Fruit fly (Drosophila melanogaster): ENCODE measurements around the gene CG14937.

Gene CG14937

DNA sequence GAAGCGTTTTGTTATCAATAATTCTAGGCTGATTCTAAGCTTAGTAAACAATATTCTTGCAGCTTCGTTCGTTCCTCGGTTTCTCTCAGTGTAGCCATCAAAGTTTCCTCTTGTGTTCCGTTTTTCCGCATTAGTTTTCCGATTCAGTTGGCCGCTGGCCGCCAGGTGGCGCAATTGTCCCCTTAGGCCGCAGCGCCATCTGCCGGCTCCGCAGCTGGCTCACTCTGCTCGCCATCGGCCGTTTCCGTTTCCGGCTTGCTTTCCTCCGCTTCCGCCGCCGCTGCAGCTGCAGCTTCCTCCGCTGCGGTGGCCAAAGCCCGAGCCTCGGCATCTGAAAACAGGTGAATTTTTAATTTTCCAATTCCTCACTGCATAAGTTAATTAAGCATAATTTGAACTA, 22.5 kb upstream of the CG14937 start (continued):
- TF ChIP-seq CG17912 (GFP tag; optimal IDR thresholded peaks at IDR 0.05) (peak; percentile 95), CG30431 (GFP tag; optimal IDR thresholded peaks at IDR 0.05) (peak; percentile 98), CG13775 (GFP tag; optimal IDR thresholded peaks at IDR 0.05) (peak; percentile 95), luna (GFP tag; optimal IDR thresholded peaks at IDR 0.05) (peak; percentile 80), Lpt (GFP tag; optimal IDR thresholded peaks at IDR 0.05) (no peak), zfh2 (GFP tag; optimal IDR thresholded peaks at IDR 0.05) (no peak), CG10565 (GFP tag; optimal IDR thresholded peaks at IDR 0.05) (peak; percentile 79), hth (optimal IDR thresholded peaks at IDR 0.05) (no peak), kni (GFP tag; optimal IDR thresholded peaks at IDR 0.05) (peak; percentile 96), knrl (GFP tag; IDR thresholded peaks at IDR 0.05; ENCODE audit: partially characterized antibody) (0 out of 3 replicates have a peak, but pooled peaks have one; percentile 7), CG6765 (GFP tag; optimal IDR thresholded peaks at IDR 0.05) (peak; percentile 98), CG8089 (GFP tag; optimal IDR thresholded peaks at IDR 0.05) (peak; percentile 98), gcm (GFP tag; optimal IDR thresholded peaks at IDR 0.05) (peak; percentile 91), HLH54F (GFP tag; optimal IDR thresholded peaks at IDR 0.05) (peak; percentile 76), rib (GFP tag; IDR thresholded peaks at IDR 0.05) (0 out of 2 replicates have a peak, but pooled peaks have one; percentile 19), CG11723 (GFP tag; optimal IDR thresholded peaks at IDR 0.05) (peak; percentile 97), CG9437 (GFP tag; optimal IDR thresholded peaks at IDR 0.05) (peak; percentile 87), sc (optimal IDR thresholded peaks at IDR 0.05) (no peak), sc (GFP tag; optimal IDR thresholded peaks at IDR 0.05) (peak; percentile 97), sna (GFP tag; IDR thresholded peaks at IDR 0.05; ENCODE audit: partially characterized antibody) (no peak), dmrt99B (tag; optimal IDR thresholded peaks at IDR 0.05) (peak; percentile 87), CG3407 (GFP tag; optimal IDR thresholded peaks at IDR 0.05) (peak; percentile 95), lmd (GFP tag; IDR thresholded peaks at IDR 0.05) (peak; percentile 78), gro (GFP tag; optimal IDR thresholded peaks at IDR 0.05) (peak; percentile 74), tll (GFP tag; optimal IDR thresholded peaks at IDR 0.05) (peak in 1 of 2 experiments; percentile 59), CG34224 (GFP tag; IDR thresholded peaks at IDR 0.05; ENCODE audit: partially characterized antibody) (no peak), salm (tag; optimal IDR thresholded peaks at IDR 0.05) (peak; percentile 75), CG3065 (GFP tag; optimal IDR thresholded peaks at IDR 0.05) (peak; percentile 92), CG10209 (GFP tag; optimal IDR thresholded peaks at IDR 0.05) (peak; percentile 95), HmgZ (tag; optimal IDR thresholded peaks at IDR 0.05) (peak; percentile 58), CG33557 (GFP tag; optimal IDR thresholded peaks at IDR 0.05) (peak; percentile 96), B-H1 (GFP tag; IDR thresholded peaks at IDR 0.05) (peak; percentile 80; the same call in 2 of the 3 replicates), wek (GFP tag; optimal IDR thresholded peaks at IDR 0.05) (peak; percentile 95), gt (GFP tag; IDR thresholded peaks at IDR 0.05) (peak; percentile 86), CHES-1-like (GFP tag; optimal IDR thresholded peaks at IDR 0.05) (peak; percentile 91), CG11695 (GFP tag; IDR thresholded peaks at IDR 0.05) (peak; percentile 86), emc (GFP tag; optimal IDR thresholded peaks at IDR 0.05) (peak; percentile 92), onecut (GFP tag; IDR thresholded peaks at IDR 0.05) (peak; percentile 98), cato (GFP tag; optimal IDR thresholded peaks at IDR 0.05; ENCODE audit: borderline replicate concordance) (peak; percentile 94), CG2678 (tag; optimal IDR thresholded peaks at IDR 0.05) (peak; percentile 81), CG43689 (GFP tag; IDR thresholded peaks at IDR 0.05) (peak; percentile 81), CG1603 (tag; optimal IDR thresholded peaks at IDR 0.05) (peak; percentile 96), nmo (GFP tag; optimal IDR thresholded peaks at IDR 0.05) (peak; percentile 90), ase (GFP tag; IDR thresholded peaks at IDR 0.05) (peak; percentile 92), Antp (GFP tag; optimal IDR thresholded peaks at IDR 0.05) (peak; percentile 93), MESR4 (GFP tag; optimal IDR thresholded peaks at IDR 0.05) (peak; percentile 52), Awh (GFP tag; IDR thresholded peaks at IDR 0.05) (peak; percentile 96), Hmx (GFP tag; optimal IDR thresholded peaks at IDR 0.05) (no peak), CG12236 (GFP tag; optimal IDR thresholded peaks at IDR 0.05) (peak; percentile 96), Abd-B (GFP tag; optimal IDR thresholded peaks at IDR 0.05) (peak; percentile 60), trh (GFP tag; optimal IDR thresholded peaks at IDR 0.05) (peak; percentile 88)
